Worm (Caenorhabditis elegans) whole organism, L3 larva: ENCODE results near the gene bmy-1.

ENCODE experiments used
- ZK546.5 ChIP-seq: sonication (generic microtip); optimal IDR thresholded peaks from 2 replicates; lab custom pipeline; 2017; ENCODE audit warnings: missing biosample characterization, missing genetic modification characterization
- aly-2 ChIP-seq: fragments of 150-350 bp; optimal IDR thresholded peaks from 2 replicates; lab custom pipeline; 2014; ENCODE audit warnings: missing biosample characterization, missing genetic modification characterization
- ceh-16 ChIP-seq: sonication (generic microtip); optimal IDR thresholded peaks from 2 replicates; lab custom pipeline; 2017; ENCODE audit warnings: missing biosample characterization, missing genetic modification characterization
- ceh-28 ChIP-seq: fragments of 150-350 bp; optimal IDR thresholded peaks from 2 replicates; lab custom pipeline; 2014; ENCODE audit warnings: missing biosample characterization, missing genetic modification reagents, missing genetic modification characterization
- ceh-9 ChIP-seq: sonication (generic microtip); optimal IDR thresholded peaks from 2 replicates; lab custom pipeline; 2018; ENCODE audit warnings: missing biosample characterization, missing genetic modification characterization
- daf-12 ChIP-seq: fragments of 150-350 bp; optimal IDR thresholded peaks from 2 replicates; lab custom pipeline; 2014; ENCODE audit warnings: missing biosample characterization, missing genetic modification reagents, missing genetic modification characterization
- egl-27 ChIP-seq: sonication (generic microtip); optimal IDR thresholded peaks from 4 replicates; lab custom pipeline; 2017; ENCODE audit warnings: missing biosample characterization, missing genetic modification reagents, missing genetic modification characterization
- egl-5 ChIP-seq: fragments of 150-350 bp; optimal IDR thresholded peaks from 2 replicates; lab custom pipeline; 2017; ENCODE audit warnings: missing biosample characterization, missing genetic modification reagents, missing genetic modification characterization, inconsistent platforms
- elt-1 ChIP-seq: fragments of 150-350 bp; optimal IDR thresholded peaks from 2 replicates; lab custom pipeline; 2014; ENCODE audit warnings: missing biosample characterization, missing genetic modification characterization
- elt-2 ChIP-seq: sonication (generic microtip); optimal IDR thresholded peaks from 2 replicates; lab custom pipeline; 2016; ENCODE audit warnings: missing genetic modification reagents, mild to moderate bottlenecking, missing genetic modification characterization, missing compliant biosample characterization
- elt-3 ChIP-seq, 3 experiments: fragments of 150-350 bp in 1 of 3; sonication (generic microtip) in 2 of 3; optimal IDR thresholded peaks; 2 replicates in 2 of 3; 4 replicates in 1 of 3; lab custom pipeline; 2014 to 2017; ENCODE audit warnings: missing biosample characterization in 3 of 3, missing genetic modification characterization in 3 of 3
- eor-1 ChIP-seq, 2 experiments: fragments of 150-350 bp; optimal IDR thresholded peaks; 2 replicates each; lab custom pipeline; 2014 to 2018; ENCODE audit warnings: missing biosample characterization in 2 of 2, missing genetic modification characterization in 2 of 2
- fkh-10 ChIP-seq: sonication (generic microtip); optimal IDR thresholded peaks from 2 replicates; lab custom pipeline; 2017; ENCODE audit warnings: missing biosample characterization, missing genetic modification reagents, missing genetic modification characterization
- fkh-2 ChIP-seq: fragments of 150-350 bp; optimal IDR thresholded peaks from 2 replicates; lab custom pipeline; 2014; ENCODE audit warnings: missing biosample characterization, missing genetic modification reagents, missing genetic modification characterization
- fos-1 ChIP-seq: fragments of 150-350 bp; optimal IDR thresholded peaks from 2 replicates; lab custom pipeline; 2014; ENCODE audit warnings: missing biosample characterization, missing genetic modification characterization
- hmg-11 ChIP-seq: sonication (generic microtip); optimal IDR thresholded peaks from 2 replicates; lab custom pipeline; 2016; ENCODE audit warnings: missing genetic modification characterization, missing compliant biosample characterization
- jun-1 ChIP-seq: fragments of 150-350 bp; optimal IDR thresholded peaks from 2 replicates; lab custom pipeline; 2014; ENCODE audit warnings: missing biosample characterization, missing genetic modification reagents, missing genetic modification characterization
- lin-15B ChIP-seq: fragments of 150-350 bp; optimal IDR thresholded peaks from 2 replicates; lab custom pipeline; 2014; ENCODE audit warnings: missing biosample characterization, missing genetic modification characterization
- lin-39 ChIP-seq: fragments of 150-350 bp; optimal IDR thresholded peaks from 2 replicates; lab custom pipeline; 2018; ENCODE audit warnings: missing biosample characterization, missing genetic modification reagents, missing genetic modification characterization
- mdl-1 ChIP-seq: fragments of 150-350 bp; optimal IDR thresholded peaks from 2 replicates; lab custom pipeline; 2014; ENCODE audit warnings: missing biosample characterization, missing genetic modification characterization
- mml-1 ChIP-seq: fragments of 150-350 bp; sonication (generic microtip); optimal IDR thresholded peaks from 3 replicates; lab custom pipeline; 2014; ENCODE audit warnings: missing biosample characterization, missing genetic modification characterization
- nfya-1 ChIP-seq: sonication (generic microtip); optimal IDR thresholded peaks from 2 replicates; lab custom pipeline; 2017; ENCODE audit warnings: missing genetic modification characterization, mild to moderate bottlenecking, missing compliant biosample characterization, antibody characterized with exemption, moderate library complexity; ENCODE audit not compliant: insufficient read depth
- nhr-11 ChIP-seq: fragments of 150-350 bp; optimal IDR thresholded peaks from 2 replicates; lab custom pipeline; 2014; ENCODE audit warnings: missing biosample characterization, missing genetic modification characterization
- nhr-23 ChIP-seq: fragments of 150-350 bp; optimal IDR thresholded peaks from 2 replicates; lab custom pipeline; 2014; ENCODE audit warnings: missing biosample characterization, missing genetic modification reagents, missing genetic modification characterization
- nhr-237 ChIP-seq: fragments of 150-350 bp; optimal IDR thresholded peaks from 2 replicates; lab custom pipeline; 2014; ENCODE audit warnings: missing biosample characterization, missing genetic modification characterization
- nhr-25 ChIP-seq: sonication (generic microtip); optimal IDR thresholded peaks from 2 replicates; lab custom pipeline; 2017; ENCODE audit warnings: missing biosample characterization, missing genetic modification characterization
- nhr-28 ChIP-seq: fragments of 150-350 bp; optimal IDR thresholded peaks from 2 replicates; lab custom pipeline; 2014; ENCODE audit warnings: missing biosample characterization, missing genetic modification characterization
- nhr-43 ChIP-seq: sonication (generic microtip); optimal IDR thresholded peaks from 2 replicates; lab custom pipeline; 2016; ENCODE audit warnings: mild to moderate bottlenecking, missing genetic modification characterization, missing compliant biosample characterization; ENCODE audit not compliant: poor library complexity, severe bottlenecking
- nhr-67 ChIP-seq: fragments of 150-350 bp; optimal IDR thresholded peaks from 2 replicates; lab custom pipeline; 2014; ENCODE audit warnings: missing biosample characterization, missing genetic modification characterization
- nhr-76 ChIP-seq: fragments of 150-350 bp; sonication (generic microtip); optimal IDR thresholded peaks from 5 replicates; lab custom pipeline; 2014; ENCODE audit warnings: missing biosample characterization, missing genetic modification characterization
- nhr-77 ChIP-seq: fragments of 150-350 bp; optimal IDR thresholded peaks from 2 replicates; lab custom pipeline; 2014; ENCODE audit warnings: missing biosample characterization, missing genetic modification characterization
- pha-4 ChIP-seq: fragments of 150-350 bp; optimal IDR thresholded peaks from 2 replicates; lab custom pipeline; 2014; ENCODE audit warnings: missing biosample characterization, missing genetic modification reagents, missing genetic modification characterization
- pqm-1 ChIP-seq: fragments of 150-350 bp; optimal IDR thresholded peaks from 2 replicates; lab custom pipeline; 2017; ENCODE audit warnings: missing biosample characterization, missing genetic modification characterization, inconsistent platforms
- skn-1 ChIP-seq: fragments of 150-350 bp; optimal IDR thresholded peaks from 2 replicates; lab custom pipeline; 2014; ENCODE audit warnings: missing biosample characterization, missing genetic modification characterization
- snpc-4 ChIP-seq: fragments of 150-350 bp; optimal IDR thresholded peaks from 2 replicates; lab custom pipeline; 2014; ENCODE audit warnings: missing biosample characterization, missing genetic modification characterization
- zag-1 ChIP-seq: fragments of 150-350 bp; optimal IDR thresholded peaks from 2 replicates; lab custom pipeline; 2014; ENCODE audit warnings: missing biosample characterization, missing genetic modification characterization
- ztf-11 ChIP-seq: fragments of 150-350 bp; optimal IDR thresholded peaks from 2 replicates; lab custom pipeline; 2014; ENCODE audit warnings: missing biosample characterization, missing genetic modification characterization
- ztf-4 ChIP-seq: fragments of 150-350 bp; optimal IDR thresholded peaks from 2 replicates; lab custom pipeline; 2014; ENCODE audit warnings: missing biosample characterization, missing genetic modification characterization

The bmy-1 gene

ce11 chrII:5336660-5337494, 21.6 kb upstream of the bmy-1 start (continued):
- TF ChIP-seq fkh-2 (tag; lab: Kevin White, UChicago) (no peak), lin-39 (tag; lab: Kevin White, UChicago) (peak; percentile 45)

- TF ChIP-seq jun-1: peak; percentile 2
- TF ChIP-seq fos-1: peak; percentile 75
- no peak for TF ChIP-seq hmg-11 (tag; lab: Kevin White, UChicago)
- no peak for TF ChIP-seq nhr-77
- TF ChIP-seq zag-1: no peak
- peak; percentile 55 for TF ChIP-seq elt-2 (tag; lab: Kevin White, UChicago)
- peak; percentile 7 for TF ChIP-seq nfya-1
- TF ChIP-seq pha-4 (tag; lab: Kevin White, UChicago): peak; percentile 38
Measured at ce11 chrII:5337495-5337840, 21.0 kb upstream of the bmy-1 start.

DNA sequence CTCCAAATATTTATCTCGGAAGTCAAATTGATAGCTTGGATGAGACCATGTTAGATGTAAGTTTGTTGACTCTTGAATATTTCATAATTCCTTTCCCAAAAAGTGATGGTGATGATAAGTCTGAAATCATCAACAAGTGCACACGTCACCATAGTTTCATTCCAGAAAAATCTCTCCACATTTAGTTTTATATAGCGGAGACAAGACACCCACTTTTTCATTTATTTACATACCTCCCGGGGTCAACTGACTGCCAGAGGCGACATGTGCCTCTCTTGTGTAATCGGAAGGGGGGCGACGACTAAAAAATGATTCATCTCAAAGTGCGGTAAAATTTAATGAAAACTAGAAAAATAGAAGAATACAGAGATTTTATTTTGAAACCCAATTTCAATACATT, 20.2 kb upstream of the bmy-1 start:
- TF ChIP-seq pha-4 (tag; lab: Kevin White, UChicago): peak; percentile 98
- TF ChIP-seq aly-2: no peak
- peak; percentile 1 for TF ChIP-seq snpc-4 (tag; lab: Kevin White, UChicago)
- no peak for TF ChIP-seq nhr-43 (tag; lab: Kevin White, UChicago)
- no peak for TF ChIP-seq nhr-28 (tag; lab: Kevin White, UChicago)
- no peak for TF ChIP-seq fkh-10 (GFP tag; lab: Kevin White, UChicago)
- TF ChIP-seq nhr-237: no peak
- no peak for TF ChIP-seq mml-1 (tag; lab: Kevin White, UChicago)
- TF ChIP-seq pqm-1 (tag; lab: Kevin White, UChicago): peak; percentile 48
- no peak for TF ChIP-seq ztf-11 (tag; lab: Kevin White, UChicago)
- no peak for TF ChIP-seq nhr-77
- TF ChIP-seq ztf-4: no peak
- no peak for TF ChIP-seq nhr-25
- TF ChIP-seq elt-1 (tag; lab: Kevin White, UChicago): no peak
- no peak for TF ChIP-seq lin-39 (tag; lab: Kevin White, UChicago)
- TF ChIP-seq lin-15B (tag; lab: Kevin White, UChicago): no peak
- TF ChIP-seq eor-1 (tag; optimal IDR thresholded peaks at IDR 0.05; lab: Kevin White, UChicago): no peak
- peak; percentile 63 for TF ChIP-seq skn-1 (tag; lab: Kevin White, UChicago)
- TF ChIP-seq nhr-76 (tag; lab: Kevin White, UChicago): no peak
- no peak for TF ChIP-seq ceh-9 (tag; lab: Kevin White, UChicago)
- no peak for TF ChIP-seq fkh-2 (tag; lab: Kevin White, UChicago)
- no peak for TF ChIP-seq nhr-11 (tag; lab: Kevin White, UChicago)
- TF ChIP-seq daf-12 (tag; lab: Kevin White, UChicago): no peak
- peak; percentile 85 for TF ChIP-seq elt-2 (tag; lab: Kevin White, UChicago)
- TF ChIP-seq egl-27: no peak
- no peak for TF ChIP-seq hmg-11 (tag; lab: Kevin White, UChicago)
- TF ChIP-seq nhr-67 (tag; lab: Kevin White, UChicago): no peak
- no peak for TF ChIP-seq ZK546.5 (tag; lab: Kevin White, UChicago)
- no peak for TF ChIP-seq zag-1
- no peak for TF ChIP-seq nhr-23 (tag; lab: Kevin White, UChicago)
- no peak for TF ChIP-seq elt-3 (tag; optimal IDR thresholded peaks at IDR 0.05; lab: Kevin White, UChicago)
- peak; percentile 78 for TF ChIP-seq jun-1
- TF ChIP-seq nfya-1: peak; percentile 31
- TF ChIP-seq ceh-28 (tag; lab: Kevin White, UChicago): no peak
- TF ChIP-seq mdl-1 (tag; lab: Kevin White, UChicago): no peak
- no peak for TF ChIP-seq ceh-16 (tag; lab: Kevin White, UChicago)
- TF ChIP-seq egl-5 (tag; lab: Kevin White, UChicago): no peak
